Fruit fly (Drosophila melanogaster) whole organism, embryonic: Measurements from ENCODE around the gene CG2641.
A peak's percentile ranks its signal among the peaks of the same experiment; 100 is the strongest.

Source experiments
- Atf-2 ChIP-seq: fragments of 200-800 bp; sonication (Bioruptor generic); optimal IDR thresholded peaks from 2 replicates; lab custom pipeline; 2016; ENCODE audit warnings: missing biosample characterization, missing genetic modification characterization
- CG10543 ChIP-seq: fragments of 200-800 bp; sonication (Bioruptor generic); optimal IDR thresholded peaks from 3 replicates; lab custom pipeline; 2017; ENCODE audit warnings: missing biosample characterization, mild to moderate bottlenecking, missing genetic modification characterization, moderate library complexity
- CG11723 ChIP-seq: fragments of 200-800 bp; sonication (Bioruptor generic); optimal IDR thresholded peaks from 2 replicates; lab custom pipeline; 2017; ENCODE audit warnings: missing biosample characterization, mild to moderate bottlenecking, missing genetic modification characterization
- CG12769 ChIP-seq: fragments of 200-800 bp; sonication (Bioruptor generic); optimal IDR thresholded peaks from 2 replicates; lab custom pipeline; 2019; ENCODE audit warnings: missing biosample characterization, mild to moderate bottlenecking, missing genetic modification characterization, moderate library complexity
- CG12942 ChIP-seq: fragments of 200-800 bp; sonication (Bioruptor generic); optimal IDR thresholded peaks from 3 replicates; lab custom pipeline; 2016; ENCODE audit warnings: missing biosample characterization, missing genetic modification characterization
- CG14860 ChIP-seq: fragments of 200-800 bp; sonication (Bioruptor generic); IDR thresholded peaks from 3 replicates; pipeline ENCODE4 v1.3.6; 2022; ENCODE audit warnings: missing biosample characterization, missing genetic modification characterization; ENCODE audit not compliant: partially characterized antibody
- CG17912 ChIP-seq: fragments of 200-800 bp; sonication (Bioruptor generic); optimal IDR thresholded peaks from 2 replicates; lab custom pipeline; 2018; ENCODE audit warnings: missing biosample characterization, mild to moderate bottlenecking, missing genetic modification characterization
- CG4404 ChIP-seq: fragments of 200-800 bp; sonication (Bioruptor generic); IDR thresholded peaks from 2 replicates; pipeline ENCODE4 v1.3.6; 2022; ENCODE audit warnings: missing biosample characterization, missing genetic modification characterization
- CG4617 ChIP-seq: fragments of 200-800 bp; sonication (Bioruptor generic); optimal IDR thresholded peaks from 3 replicates; lab custom pipeline; 2016; ENCODE audit warnings: missing biosample characterization, missing genetic modification characterization, borderline replicate concordance
- CG6272 ChIP-seq: fragments of 200-800 bp; sonication (Bioruptor generic); IDR thresholded peaks from 2 replicates; pipeline ENCODE4 v1.3.6; 2022; ENCODE audit warnings: missing biosample characterization, missing genetic modification characterization
- CG6854 ChIP-seq: fragments of 200-800 bp; sonication (Bioruptor generic); optimal IDR thresholded peaks from 3 replicates; lab custom pipeline; 2017; ENCODE audit warnings: missing biosample characterization, mild to moderate bottlenecking, missing genetic modification characterization
- CG7786 ChIP-seq: fragments of 200-800 bp; sonication (Bioruptor generic); optimal IDR thresholded peaks from 2 replicates; lab custom pipeline; 2016; ENCODE audit warnings: missing biosample characterization, missing genetic modification characterization
- CG7839 ChIP-seq: fragments of 200-800 bp; sonication (Bioruptor generic); optimal IDR thresholded peaks from 3 replicates; lab custom pipeline; 2018; ENCODE audit warnings: missing biosample characterization, mild to moderate bottlenecking, missing genetic modification characterization, moderate library complexity
- CG8089 ChIP-seq: fragments of 200-800 bp; sonication (Bioruptor generic); optimal IDR thresholded peaks from 3 replicates; lab custom pipeline; 2016; ENCODE audit warnings: missing biosample characterization, missing genetic modification characterization
- CG8281 ChIP-seq: fragments of 200-800 bp; sonication (Bioruptor generic); optimal IDR thresholded peaks from 2 replicates; lab custom pipeline; 2018; ENCODE audit warnings: missing biosample characterization, mild to moderate bottlenecking, missing genetic modification characterization, moderate library complexity
- CG8290 ChIP-seq, 3 experiments: fragments of 200-800 bp; sonication (Bioruptor generic); optimal IDR thresholded peaks; 2 replicates each; lab custom pipeline; 2016 to 2019; ENCODE audit warnings: missing biosample characterization in 3 of 3, missing genetic modification characterization in 3 of 3, mild to moderate bottlenecking in 2 of 3, moderate library complexity in 1 of 3
- CG8388 ChIP-seq: fragments of 200-800 bp; sonication (Bioruptor generic); optimal IDR thresholded peaks from 2 replicates; lab custom pipeline; 2019; ENCODE audit warnings: missing biosample characterization, mild to moderate bottlenecking, missing genetic modification characterization, moderate library complexity
- CG9215 ChIP-seq: fragments of 200-800 bp; sonication (Bioruptor generic); IDR thresholded peaks from 2 replicates; pipeline ENCODE4 v1.3.6; 2022; ENCODE audit warnings: missing biosample characterization, missing genetic modification characterization
- CG9817 ChIP-seq: fragments of 200-800 bp; sonication (Bioruptor generic); optimal IDR thresholded peaks from 2 replicates; lab custom pipeline; 2018; ENCODE audit warnings: missing biosample characterization, mild to moderate bottlenecking, missing genetic modification characterization, moderate library complexity
- CG9932 ChIP-seq: fragments of 200-800 bp; sonication (Bioruptor generic); IDR thresholded peaks from 2 replicates; pipeline ENCODE4 v1.3.6; 2022; ENCODE audit warnings: missing biosample characterization, missing genetic modification characterization
- CTCF ChIP-seq: fragments of 200-800 bp; sonication (Bioruptor generic); optimal IDR thresholded peaks from 2 replicates; lab custom pipeline; 2017; ENCODE audit warnings: missing biosample characterization, mild to moderate bottlenecking, missing genetic modification characterization, moderate library complexity
- D19A ChIP-seq: fragments of 200-800 bp; optimal IDR thresholded peaks from 3 replicates; lab custom pipeline; 2019; ENCODE audit warnings: missing biosample characterization, mild to moderate bottlenecking, missing genetic modification characterization, moderate library complexity
- Hmx ChIP-seq: fragments of 200-800 bp; sonication (Bioruptor generic); optimal IDR thresholded peaks from 2 replicates; lab custom pipeline; 2016; ENCODE audit warnings: missing biosample characterization, missing genetic modification characterization
- Lim3 ChIP-seq: fragments of 200-800 bp; sonication (Bioruptor generic); IDR thresholded peaks from 2 replicates; pipeline ENCODE4 v1.3.6; 2022; ENCODE audit warnings: missing biosample characterization, missing genetic modification characterization
- Max ChIP-seq: fragments of 200-800 bp; sonication (Bioruptor generic); optimal IDR thresholded peaks from 2 replicates; lab custom pipeline; 2016; ENCODE audit warnings: missing biosample characterization, mild to moderate bottlenecking, missing genetic modification characterization
- Med ChIP-seq: fragments of 200-800 bp; sonication (Bioruptor generic); peaks from one replicate; lab custom pipeline; 2016; ENCODE audit warnings: missing biosample characterization, missing genetic modification characterization, mild to moderate bottlenecking, inconsistent platforms, moderate library complexity
- NC2α ChIP-seq: fragments of 200-800 bp; sonication (Bioruptor generic); optimal IDR thresholded peaks from 2 replicates; lab custom pipeline; 2016; ENCODE audit warnings: missing biosample characterization, missing genetic modification characterization
- NFAT ChIP-seq: fragments of 200-800 bp; sonication (Bioruptor generic); IDR thresholded peaks from 2 replicates; pipeline ENCODE4 v1.3.6; 2022; ENCODE audit warnings: missing biosample characterization, missing genetic modification characterization
- Nf-YB ChIP-seq: fragments of 200-800 bp; sonication (Bioruptor generic); optimal IDR thresholded peaks from 3 replicates; lab custom pipeline; 2019; ENCODE audit warnings: missing biosample characterization, mild to moderate bottlenecking, missing genetic modification characterization, moderate library complexity
- Opbp ChIP-seq: fragments of 200-800 bp; sonication (Bioruptor generic); IDR thresholded peaks from 3 replicates; pipeline ENCODE4 v1.3.6; 2022; ENCODE audit warnings: missing biosample characterization, missing genetic modification characterization; ENCODE audit not compliant: partially characterized antibody
- Xrp1 ChIP-seq: fragments of 200-800 bp; sonication (Bioruptor generic); IDR thresholded peaks from 2 replicates; pipeline ENCODE4 v1.3.6; 2022; ENCODE audit warnings: missing biosample characterization, missing genetic modification characterization
- ac ChIP-seq: fragments of 200-800 bp; sonication (Bioruptor generic); optimal IDR thresholded peaks from 3 replicates; lab custom pipeline; 2017; ENCODE audit warnings: missing biosample characterization, mild to moderate bottlenecking, missing genetic modification characterization
- bab2 ChIP-seq: fragments of 200-800 bp; sonication (Bioruptor generic); optimal IDR thresholded peaks from 2 replicates; lab custom pipeline; 2016; ENCODE audit warnings: missing biosample characterization, missing genetic modification characterization
- chm ChIP-seq: fragments of 200-800 bp; sonication (Bioruptor generic); IDR thresholded peaks from 2 replicates; pipeline ENCODE4 v1.3.6; 2022; ENCODE audit warnings: missing biosample characterization, missing genetic modification characterization
- corto ChIP-seq: fragments of 200-800 bp; sonication (Bioruptor generic); optimal IDR thresholded peaks from 2 replicates; lab custom pipeline; 2016; ENCODE audit warnings: missing biosample characterization, mild to moderate bottlenecking, missing genetic modification characterization, moderate library complexity
- dmrt99B ChIP-seq: fragments of 200-800 bp; sonication (Bioruptor generic); optimal IDR thresholded peaks from 2 replicates; lab custom pipeline; 2018; ENCODE audit warnings: missing biosample characterization, mild to moderate bottlenecking, missing genetic modification characterization, moderate library complexity
- ems ChIP-seq: fragments of 200-800 bp; sonication (Bioruptor generic); optimal IDR thresholded peaks from 3 replicates; lab custom pipeline; 2016; ENCODE audit warnings: missing biosample characterization, missing genetic modification characterization
- en ChIP-seq: fragments of 200-800 bp; sonication (Bioruptor generic); optimal IDR thresholded peaks from 2 replicates; lab custom pipeline; 2016; ENCODE audit warnings: missing biosample characterization, missing genetic modification characterization
- hbn ChIP-seq: fragments of 200-800 bp; sonication (Bioruptor generic); IDR thresholded peaks from 2 replicates; pipeline ENCODE4 v1.3.6; 2022; ENCODE audit warnings: missing biosample characterization, missing genetic modification characterization; ENCODE audit not compliant: partially characterized antibody
- hkb ChIP-seq, 2 experiments: fragments of 200-800 bp in 1 of 2; fragments of >200 bp in 1 of 2; sonication (Bioruptor generic) in 1 of 2; IDR thresholded peaks in 1 of 2; optimal IDR thresholded peaks in 1 of 2; 2 replicates each; pipeline versions ENCODE4 v1.3.6 to Lab custom; 2017 to 2022; ENCODE audit warnings: missing biosample characterization in 1 of 2, missing genetic modification characterization in 1 of 2
- klu ChIP-seq: fragments of 200-800 bp; sonication (Bioruptor generic); IDR thresholded peaks from 2 replicates; pipeline ENCODE4 v1.3.6; 2022; ENCODE audit warnings: missing biosample characterization, missing genetic modification characterization
- lilli ChIP-seq: fragments of 200-800 bp; sonication (Bioruptor generic); optimal IDR thresholded peaks from 3 replicates; lab custom pipeline; 2016; ENCODE audit warnings: missing biosample characterization, missing genetic modification characterization
- maf-S ChIP-seq: fragments of 200-800 bp; sonication (Bioruptor generic); optimal IDR thresholded peaks from 2 replicates; lab custom pipeline; 2016; ENCODE audit warnings: missing biosample characterization, missing genetic modification characterization
- nau ChIP-seq: fragments of 200-800 bp; sonication (Bioruptor generic); optimal IDR thresholded peaks from 3 replicates; lab custom pipeline; 2017; ENCODE audit warnings: missing biosample characterization, mild to moderate bottlenecking, missing genetic modification characterization, missing genetic modification reagents
- nmo ChIP-seq: fragments of 200-800 bp; sonication (Bioruptor generic); optimal IDR thresholded peaks from 2 replicates; lab custom pipeline; 2018; ENCODE audit warnings: missing biosample characterization, mild to moderate bottlenecking, missing genetic modification characterization, moderate library complexity
- pho ChIP-seq: fragments of 200-800 bp; sonication (Bioruptor generic); optimal IDR thresholded peaks from 2 replicates; lab custom pipeline; 2016; ENCODE audit warnings: missing biosample characterization, missing genetic modification characterization
- sisA ChIP-seq: fragments of 200-800 bp; sonication (Bioruptor generic); IDR thresholded peaks from 2 replicates; pipeline ENCODE4 v1.3.6; 2022; ENCODE audit warnings: missing biosample characterization, missing genetic modification characterization
- tio ChIP-seq: fragments of 200-800 bp; sonication (Bioruptor generic); optimal IDR thresholded peaks from 2 replicates; lab custom pipeline; 2017; ENCODE audit warnings: missing biosample characterization, missing genetic modification characterization, inconsistent platforms
- tna ChIP-seq: fragments of 200-800 bp; sonication (Bioruptor generic); IDR thresholded peaks from 2 replicates; pipeline ENCODE4 v1.3.6; 2022; ENCODE audit warnings: missing biosample characterization, missing genetic modification characterization; ENCODE audit not compliant: partially characterized antibody

Gene CG2641

DNA sequence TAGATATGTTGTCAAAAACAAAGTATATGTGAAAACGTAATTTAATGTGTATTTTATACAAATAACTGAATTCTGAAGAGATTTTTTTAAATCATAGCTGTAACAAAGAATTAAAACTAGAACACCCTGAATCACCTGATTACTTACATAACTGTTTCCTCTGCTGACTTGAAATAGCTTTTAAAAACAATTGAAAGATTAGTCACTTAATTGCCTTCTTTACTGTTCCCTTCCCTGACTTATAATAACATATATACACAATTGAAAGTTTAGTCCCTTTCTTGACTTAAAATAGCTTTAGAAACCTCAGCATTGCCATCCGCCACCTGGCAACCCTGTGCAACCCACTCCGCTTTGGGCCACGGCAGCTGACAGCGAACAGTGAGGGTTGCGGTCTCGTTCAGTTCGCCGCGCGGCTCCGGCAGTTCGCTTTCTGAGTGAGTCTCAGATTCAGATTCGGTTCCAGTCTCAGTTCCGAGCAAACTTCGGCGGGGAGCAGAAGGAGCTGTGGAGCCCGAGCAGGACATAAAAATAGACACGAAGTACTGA lies 20.2 kb downstream of the CG2641 start, which contains the start of gene CG34384 (continued):
- peak; percentile 59 for TF ChIP-seq D19A (tag; lab: Kevin White, UChicago)
- TF ChIP-seq CG9215 (GFP tag; lab: Robert Waterston, UW), result peak; percentile 30
- peak; percentile 51 for TF ChIP-seq CG9932 (GFP tag; lab: Robert Waterston, UW)
- no peak for TF ChIP-seq CG14860
- 0 out of 2 replicates have a peak, but pooled peaks have one; percentile 20 for TF ChIP-seq CG6272 (GFP tag; lab: Robert Waterston, UW)
- peak; percentile 42 for TF ChIP-seq tio (GFP tag; lab: Kevin White, UChicago)
- peak; percentile 14 for TF ChIP-seq Atf-2
- TF ChIP-seq CG8281 (tag; lab: Kevin White, UChicago), result peak; percentile 21
- TF ChIP-seq CG7786, result peak; percentile 35
- TF ChIP-seq CG11723 (GFP tag; lab: Kevin White, UChicago), result peak; percentile 37
- TF ChIP-seq hbn (GFP tag; lab: Robert Waterston, UW), result no peak
- no peak for TF ChIP-seq corto (GFP tag; lab: Kevin White, UChicago)
- peak; percentile 39 for TF ChIP-seq Max (GFP tag; lab: Kevin White, UChicago)
- TF ChIP-seq Lim3, result no peak
- no peak for TF ChIP-seq Opbp (GFP tag; lab: Robert Waterston, UW)
- TF ChIP-seq pho (GFP tag; lab: Kevin White, UChicago), result peak; percentile 65
- peak; percentile 6 for TF ChIP-seq CG12942
- TF ChIP-seq CG10543 (GFP tag; lab: Kevin White, UChicago), result peak; percentile 84
- TF ChIP-seq nau (GFP tag; lab: Kevin White, UChicago), result peak; percentile 57
- peak; percentile 60 for TF ChIP-seq CG7839
- TF ChIP-seq hkb (optimal IDR thresholded peaks at IDR 0.05; lab: Kevin White, UChicago), result no peak
- peak; percentile 41; the same call in 1 of the 2 replicates for TF ChIP-seq hkb (GFP tag; IDR thresholded peaks at IDR 0.05; lab: Robert Waterston, UW)
- TF ChIP-seq CG17912 (GFP tag; lab: Kevin White, UChicago), result no peak
- TF ChIP-seq klu (GFP tag; lab: Robert Waterston, UW), result no peak
- peak; percentile 62 for TF ChIP-seq nmo (GFP tag; lab: Kevin White, UChicago)
- peak; percentile 38 for TF ChIP-seq ems (GFP tag; lab: Kevin White, UChicago)
- no peak for TF ChIP-seq CG4617 (GFP tag; lab: Kevin White, UChicago)
- no peak for TF ChIP-seq Hmx (GFP tag; lab: Kevin White, UChicago)
- peak; percentile 70 for TF ChIP-seq dmrt99B
- TF ChIP-seq CG6854 (GFP tag; lab: Kevin White, UChicago), result peak; percentile 65
- TF ChIP-seq maf-S (GFP tag; lab: Kevin White, UChicago), result peak; percentile 32
- no peak for TF ChIP-seq chm (GFP tag; lab: Robert Waterston, UW)
- peak; percentile 58 for TF ChIP-seq lilli (GFP tag; lab: Kevin White, UChicago)
- TF ChIP-seq en, result peak; percentile 17
- TF ChIP-seq bab2 (GFP tag; lab: Kevin White, UChicago), result peak; percentile 38
- peak; percentile 8 for TF ChIP-seq CG8089 (GFP tag; lab: Kevin White, UChicago)
- peak; percentile 17; the same call in 1 of the 2 replicates for TF ChIP-seq sisA (GFP tag; lab: Robert Waterston, UW)
- peak; percentile 51 for TF ChIP-seq CG9817 (tag; lab: Kevin White, UChicago)
- peak; percentile 57; the same call in 1 of the 2 replicates for TF ChIP-seq Xrp1 (GFP tag; lab: Robert Waterston, UW)
- TF ChIP-seq CG4404, result 0 out of 2 replicates have a peak, but pooled peaks have one; percentile 16
- TF ChIP-seq CTCF (GFP tag; lab: Kevin White, UChicago), result no peak
- peak; percentile 18 for TF ChIP-seq Nf-YB (GFP tag; lab: Kevin White, UChicago)
- TF ChIP-seq NC2α, result no peak
- TF ChIP-seq Med (GFP tag; lab: Kevin White, UChicago), result peak; percentile 78
- peak; percentile 38 for TF ChIP-seq CG8388 (GFP tag; lab: Kevin White, UChicago)
- peak; percentile 41; the same call in 1 of the 2 replicates for TF ChIP-seq NFAT (GFP tag; lab: Robert Waterston, UW)
- no peak for TF ChIP-seq CG8290 (GFP tag; optimal IDR thresholded peaks at IDR 0.05; lab: Kevin White, UChicago)
- peak in 1 of 2 experiments; percentile 38 for TF ChIP-seq CG8290 (tag; optimal IDR thresholded peaks at IDR 0.05; lab: Kevin White, UChicago)
- TF ChIP-seq ac (GFP tag; lab: Kevin White, UChicago), result no peak
- TF ChIP-seq CG12769, result peak; percentile 42
- TF ChIP-seq tna (GFP tag; lab: Robert Waterston, UW), result no peak
